Fruit fly (Drosophila melanogaster): ENCODE data around the gene Npc2c.
A peak's percentile ranks its signal among the peaks of the same experiment; 100 is the strongest.

Npc2c gene

DNA sequence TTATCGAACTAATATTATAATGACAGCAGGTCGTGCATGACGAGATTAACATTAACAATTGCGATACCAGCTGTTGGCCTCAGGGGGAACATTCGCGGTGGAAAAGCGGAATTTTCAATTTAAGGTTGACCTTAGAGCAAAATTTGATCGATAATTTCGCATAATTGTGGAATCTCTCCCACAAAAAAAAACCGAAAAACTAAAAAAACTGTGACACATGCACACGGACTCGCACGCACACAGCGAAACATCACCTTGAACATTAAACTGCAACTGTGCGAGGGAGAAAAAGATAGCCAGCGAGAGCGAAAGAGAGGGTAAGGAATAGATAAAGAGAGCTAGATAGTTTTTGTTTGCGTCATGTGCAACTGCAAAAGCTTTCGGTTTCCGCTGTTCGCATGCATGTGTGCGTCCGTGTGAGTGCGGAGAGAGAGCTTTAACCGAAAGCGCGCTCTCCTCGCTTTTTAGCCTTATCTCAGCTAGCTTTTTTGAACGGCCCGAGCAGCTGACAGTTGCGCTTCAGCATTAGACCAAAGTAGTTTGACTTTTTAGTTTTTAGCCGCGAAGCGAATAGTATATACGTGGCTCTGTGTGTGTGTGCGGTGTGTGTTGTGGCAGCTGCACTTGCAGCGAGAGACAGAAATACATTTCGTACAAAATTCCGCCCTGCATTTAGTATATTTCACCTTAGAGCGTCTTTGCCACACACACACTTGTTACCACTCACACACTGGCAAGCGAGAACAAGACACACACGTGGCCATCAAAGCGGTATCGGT lies 33.4 kb downstream of the Npc2c start (continued):
- TF ChIP-seq Aef1 (GFP tag; IDR thresholded peaks at IDR 0.05) (no peak), CG8478 (optimal IDR thresholded peaks at IDR 0.05) (peak; percentile 7), Awh (GFP tag; IDR thresholded peaks at IDR 0.05) (no peak), CG4404 (GFP tag; IDR thresholded peaks at IDR 0.05) (no peak), Dek (tag; optimal IDR thresholded peaks at IDR 0.05) (no peak), peb (GFP tag; IDR thresholded peaks at IDR 0.05) (no peak), CG18619 (GFP tag; optimal IDR thresholded peaks at IDR 0.05) (no peak), ems (GFP tag; optimal IDR thresholded peaks at IDR 0.05) (no peak), Sry-δ (GFP tag; optimal IDR thresholded peaks at IDR 0.05) (no peak), gt (GFP tag; IDR thresholded peaks at IDR 0.05) (no peak), CG10321 (GFP tag; IDR thresholded peaks at IDR 0.05) (peak; percentile 14; the same call in 1 of the 2 replicates), CG10565 (GFP tag; optimal IDR thresholded peaks at IDR 0.05) (no peak), Mrtf (GFP tag; IDR thresholded peaks at IDR 0.05) (no peak), CG31224 (GFP tag; IDR thresholded peaks at IDR 0.05) (no peak), CG32532 (GFP tag; IDR thresholded peaks at IDR 0.05) (no peak; the same call in 1 of the 2 replicates), Fer1 (GFP tag; optimal IDR thresholded peaks at IDR 0.05) (peak; percentile 59), eyg (GFP tag; optimal IDR thresholded peaks at IDR 0.05) (no peak), fd102C (GFP tag; optimal IDR thresholded peaks at IDR 0.05) (no peak), Ssrp (tag; optimal IDR thresholded peaks at IDR 0.05) (no peak), Bdp1 (GFP tag; optimal IDR thresholded peaks at IDR 0.05) (no peak), CG12942 (GFP tag; optimal IDR thresholded peaks at IDR 0.05) (no peak), CG8944 (GFP tag; optimal IDR thresholded peaks at IDR 0.05) (no peak), Hsf (GFP tag; optimal IDR thresholded peaks at IDR 0.05) (no peak), az2 (GFP tag; optimal IDR thresholded peaks at IDR 0.05) (no peak), CG34422 (GFP tag; IDR thresholded peaks at IDR 0.05) (no peak; the same call in 2 of the 3 replicates), CG6683 (GFP tag; optimal IDR thresholded peaks at IDR 0.05) (no peak), Usf (GFP tag; optimal IDR thresholded peaks at IDR 0.05) (no peak), CG11398 (GFP tag; optimal IDR thresholded peaks at IDR 0.05) (no peak), CG18262 (tag; optimal IDR thresholded peaks at IDR 0.05) (no peak), repo (GFP tag; optimal IDR thresholded peaks at IDR 0.05) (no peak), CG4424 (GFP tag; optimal IDR thresholded peaks at IDR 0.05) (no peak), CG3407 (GFP tag; optimal IDR thresholded peaks at IDR 0.05) (no peak), fu2 (GFP tag; optimal IDR thresholded peaks at IDR 0.05) (no peak), Sox102F (GFP tag; optimal IDR thresholded peaks at IDR 0.05) (no peak), Oli (tag; optimal IDR thresholded peaks at IDR 0.05) (no peak), sug (tag; optimal IDR thresholded peaks at IDR 0.05) (no peak), CG8089 (GFP tag; optimal IDR thresholded peaks at IDR 0.05) (no peak), row (GFP tag; IDR thresholded peaks at IDR 0.05) (no peak), CG15073 (GFP tag; optimal IDR thresholded peaks at IDR 0.05) (no peak), ci (GFP tag; IDR thresholded peaks at IDR 0.05) (peak; percentile 77; the same call in 2 of the 3 replicates), CG12769 (tag; optimal IDR thresholded peaks at IDR 0.05) (peak; percentile 43), CG6654 (GFP tag; optimal IDR thresholded peaks at IDR 0.05) (no peak), Spps (tag; optimal IDR thresholded peaks at IDR 0.05) (no peak), B-H2 (GFP tag; optimal IDR thresholded peaks at IDR 0.05) (no peak), CG6854 (GFP tag; optimal IDR thresholded peaks at IDR 0.05) (peak; percentile 8), CG10979 (tag; optimal IDR thresholded peaks at IDR 0.05) (no peak), trh (GFP tag; optimal IDR thresholded peaks at IDR 0.05) (no peak), PHDP (tag; optimal IDR thresholded peaks at IDR 0.05) (no peak), C15 (GFP tag; IDR thresholded peaks at IDR 0.05) (no peak), NC2α (GFP tag; optimal IDR thresholded peaks at IDR 0.05) (no peak), Dp (GFP tag; optimal IDR thresholded peaks at IDR 0.05) (no peak), CG32767 (GFP tag; IDR thresholded peaks at IDR 0.05) (no peak)

Measured in whole organism, embryonic.